Fruit fly (Drosophila melanogaster): ENCODE results near the gene CG9154.

Gene CG9154

DNA sequence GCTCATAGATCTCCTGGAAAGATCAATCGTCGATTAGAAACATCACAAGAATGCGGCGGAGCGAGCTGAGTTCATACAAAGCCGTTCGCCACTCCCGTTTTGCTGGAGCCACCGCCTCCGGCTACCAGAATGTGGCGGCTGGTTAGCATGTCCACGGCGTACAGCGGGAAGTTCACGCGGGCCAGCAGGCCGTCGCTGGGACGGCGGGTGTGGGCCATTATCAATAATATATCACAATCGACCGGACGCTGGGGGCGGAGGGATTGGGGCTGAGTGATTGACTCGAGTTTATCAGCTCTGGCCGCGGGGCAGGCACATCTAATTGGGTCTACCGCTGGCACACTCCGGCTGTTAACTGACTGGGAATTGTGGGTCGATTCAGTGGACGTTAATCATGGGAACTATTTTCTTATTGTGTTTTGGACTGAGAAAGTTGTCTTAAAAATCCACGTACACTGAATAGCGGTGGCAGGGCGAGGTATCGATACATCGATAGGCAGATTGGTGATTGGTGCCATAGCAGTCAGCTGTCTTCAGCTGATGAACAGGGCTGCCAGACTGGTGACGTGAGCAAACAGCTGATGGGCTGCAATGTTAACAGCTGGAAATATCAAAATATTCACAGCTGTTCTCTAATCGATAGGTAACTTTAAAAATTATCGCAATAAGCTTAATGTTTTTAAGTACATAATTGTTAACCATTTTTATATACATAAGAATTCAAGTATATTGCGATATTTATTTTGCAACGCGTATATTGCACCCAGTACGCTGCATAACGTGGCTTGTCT is 28.2 kb upstream of the CG9154 start, which contains the start of gene CG9175 (continued):
- TF ChIP-seq ato (GFP tag; IDR thresholded peaks at IDR 0.05; ENCODE audit: partially characterized antibody) (peak; percentile 95), CG10147 (GFP tag; optimal IDR thresholded peaks at IDR 0.05) (no peak), p53 (GFP tag; optimal IDR thresholded peaks at IDR 0.05) (peak; percentile 44), CG5953 (GFP tag; IDR thresholded peaks at IDR 0.05) (no peak), CG18011 (GFP tag; optimal IDR thresholded peaks at IDR 0.05) (peak; percentile 100), ase (GFP tag; IDR thresholded peaks at IDR 0.05) (no peak), Doc3 (GFP tag; IDR thresholded peaks at IDR 0.05; ENCODE audit: partially characterized antibody) (peak; percentile 93), lilli (GFP tag; optimal IDR thresholded peaks at IDR 0.05) (peak; percentile 41), org-1 (GFP tag; optimal IDR thresholded peaks at IDR 0.05) (no peak), CG3726 (GFP tag; IDR thresholded peaks at IDR 0.05) (no peak), CG3838 (GFP tag; optimal IDR thresholded peaks at IDR 0.05) (no peak), CG4730 (GFP tag; IDR thresholded peaks at IDR 0.05) (no peak), HHEX (GFP tag; optimal IDR thresholded peaks at IDR 0.05) (no peak), PHDP (tag; optimal IDR thresholded peaks at IDR 0.05) (peak; percentile 38), gro (GFP tag; optimal IDR thresholded peaks at IDR 0.05) (peak; percentile 83), Chrac-16 (GFP tag; optimal IDR thresholded peaks at IDR 0.05) (no peak), crol (GFP tag; IDR thresholded peaks at IDR 0.05) (peak; percentile 40), Oli (tag; optimal IDR thresholded peaks at IDR 0.05) (no peak), Ptx1 (GFP tag; IDR thresholded peaks at IDR 0.05) (peak; percentile 39; the same call in 1 of the 2 replicates), D19A (tag; optimal IDR thresholded peaks at IDR 0.05) (no peak), h (optimal IDR thresholded peaks at IDR 0.05) (no peak), peb (GFP tag; IDR thresholded peaks at IDR 0.05) (no peak), luna (GFP tag; optimal IDR thresholded peaks at IDR 0.05) (peak; percentile 5), Adf1 (GFP tag; IDR thresholded peaks at IDR 0.05) (peak; percentile 12; the same call in 1 of the 2 replicates), CG10462 (GFP tag; optimal IDR thresholded peaks at IDR 0.05) (peak; percentile 63), unpg (GFP tag; optimal IDR thresholded peaks at IDR 0.05) (peak; percentile 20), CG34422 (GFP tag; IDR thresholded peaks at IDR 0.05) (peak; percentile 81), CG15011 (GFP tag; optimal IDR thresholded peaks at IDR 0.05) (no peak), MTF-1 (GFP tag; optimal IDR thresholded peaks at IDR 0.05; ENCODE audit: borderline replicate concordance) (peak; percentile 21), Mad (GFP tag; optimal IDR thresholded peaks at IDR 0.05) (peak; percentile 30), CG10979 (tag; optimal IDR thresholded peaks at IDR 0.05) (no peak), CG16813 (GFP tag; IDR thresholded peaks at IDR 0.05; ENCODE audit: partially characterized antibody) (peak; percentile 95), Dp (GFP tag; optimal IDR thresholded peaks at IDR 0.05) (peak; percentile 61), CG30020 (tag; optimal IDR thresholded peaks at IDR 0.05) (peak; percentile 33), Lhr (GFP tag; optimal IDR thresholded peaks at IDR 0.05) (peak; percentile 83), pb (GFP tag; optimal IDR thresholded peaks at IDR 0.05) (peak; percentile 7), CG4404 (GFP tag; IDR thresholded peaks at IDR 0.05) (no peak), CG10543 (GFP tag; optimal IDR thresholded peaks at IDR 0.05) (peak; percentile 67), CG4424 (GFP tag; optimal IDR thresholded peaks at IDR 0.05) (peak; percentile 42), tap (tag; optimal IDR thresholded peaks at IDR 0.05) (peak; percentile 42), Hey (tag; optimal IDR thresholded peaks at IDR 0.05) (no peak), CG30403 (GFP tag; optimal IDR thresholded peaks at IDR 0.05) (peak; percentile 44), crp (GFP tag; optimal IDR thresholded peaks at IDR 0.05) (peak; percentile 100), B-H1 (GFP tag; IDR thresholded peaks at IDR 0.05) (no peak), gcm (GFP tag; optimal IDR thresholded peaks at IDR 0.05) (peak; percentile 28), CG6689 (GFP tag; IDR thresholded peaks at IDR 0.05) (no peak), salm (tag; optimal IDR thresholded peaks at IDR 0.05) (no peak), CG9876 (GFP tag; optimal IDR thresholded peaks at IDR 0.05) (no peak), NC2β (GFP tag; optimal IDR thresholded peaks at IDR 0.05) (peak; percentile 73), CG6175 (GFP tag; IDR thresholded peaks at IDR 0.05) (no peak)
